Worm (Caenorhabditis elegans) whole organism, mixed stage, embryonic: ENCODE results near the gene sru-6.

Source experiments
- M03D4.4 ChIP-seq: sonication (generic microtip); optimal IDR thresholded peaks from 2 replicates; lab custom pipeline; 2017; ENCODE audit warnings: mild to moderate bottlenecking, missing genetic modification characterization, missing compliant biosample characterization
- bed-3 ChIP-seq: fragments of 200-800 bp; sonication (Bioruptor generic); optimal IDR thresholded peaks from 3 replicates; lab custom pipeline; 2018; ENCODE audit warnings: mild to moderate bottlenecking, missing genetic modification characterization, moderate library complexity, missing compliant biosample characterization
- blmp-1 ChIP-seq: fragments of 150-350 bp; optimal IDR thresholded peaks from 2 replicates; lab custom pipeline; 2014; ENCODE audit warnings: missing biosample characterization, missing genetic modification characterization
- ceh-39 ChIP-seq: fragments of 150-350 bp; optimal IDR thresholded peaks from 2 replicates; lab custom pipeline; 2014; ENCODE audit warnings: missing biosample characterization, missing genetic modification characterization
- ceh-43 ChIP-seq: fragments of 200-800 bp; sonication (Bioruptor generic); optimal IDR thresholded peaks from 2 replicates; lab custom pipeline; 2018; ENCODE audit warnings: mild to moderate bottlenecking, missing genetic modification characterization, moderate library complexity, missing compliant biosample characterization
- ceh-83 ChIP-seq: fragments of 200-800 bp; sonication (Bioruptor generic); optimal IDR thresholded peaks from 2 replicates; lab custom pipeline; 2018; ENCODE audit warnings: mild to moderate bottlenecking, missing genetic modification characterization, missing compliant biosample characterization
- ces-1 ChIP-seq: fragments of 150-350 bp; optimal IDR thresholded peaks from 2 replicates; lab custom pipeline; 2014; ENCODE audit warnings: missing biosample characterization, missing genetic modification reagents, missing genetic modification characterization
- cnd-1 ChIP-seq: fragments of 200-800 bp; sonication (Bioruptor generic); optimal IDR thresholded peaks from 2 replicates; lab custom pipeline; 2018; ENCODE audit warnings: mild to moderate bottlenecking, missing genetic modification characterization, missing compliant biosample characterization
- drap-1 ChIP-seq: fragments of 200-800 bp; sonication (Bioruptor generic); optimal IDR thresholded peaks from 3 replicates; lab custom pipeline; 2018; ENCODE audit warnings: mild to moderate bottlenecking, missing genetic modification characterization, missing compliant biosample characterization
- elt-1 ChIP-seq: sonication (generic microtip); optimal IDR thresholded peaks from 2 replicates; lab custom pipeline; 2017; ENCODE audit warnings: missing genetic modification characterization, mild to moderate bottlenecking, missing compliant biosample characterization, antibody characterized with exemption, moderate library complexity, borderline replicate concordance; ENCODE audit not compliant: insufficient read depth
- elt-3 ChIP-seq: fragments of 150-350 bp; optimal IDR thresholded peaks from 2 replicates; lab custom pipeline; 2014; ENCODE audit warnings: missing biosample characterization, missing genetic modification characterization
- flh-1 ChIP-seq: fragments of 200-800 bp; sonication (Bioruptor generic); optimal IDR thresholded peaks from 2 replicates; lab custom pipeline; 2018; ENCODE audit warnings: mild to moderate bottlenecking, missing genetic modification characterization, moderate library complexity, missing compliant biosample characterization
- ham-2 ChIP-seq: fragments of 200-800 bp; sonication (Bioruptor generic); optimal IDR thresholded peaks from 2 replicates; lab custom pipeline; 2018; ENCODE audit warnings: mild to moderate bottlenecking, missing genetic modification characterization, missing compliant biosample characterization
- hlh-1 ChIP-seq: fragments of 150-350 bp; optimal IDR thresholded peaks from 2 replicates; lab custom pipeline; 2014; ENCODE audit warnings: missing biosample characterization, missing genetic modification reagents, missing genetic modification characterization
- lin-13 ChIP-seq: fragments of 150-350 bp; optimal IDR thresholded peaks from 2 replicates; lab custom pipeline; 2014; ENCODE audit warnings: missing biosample characterization, missing genetic modification characterization
- lin-32 ChIP-seq: fragments of 200-800 bp; sonication (Bioruptor generic); optimal IDR thresholded peaks from 2 replicates; lab custom pipeline; 2018; ENCODE audit warnings: mild to moderate bottlenecking, missing genetic modification characterization, missing compliant biosample characterization
- lsy-2 ChIP-seq: fragments of 150-350 bp; optimal IDR thresholded peaks from 2 replicates; lab custom pipeline; 2014; ENCODE audit warnings: missing biosample characterization, missing genetic modification characterization
- mab-5 ChIP-seq: fragments of 150-350 bp; optimal IDR thresholded peaks from 2 replicates; lab custom pipeline; 2014; ENCODE audit warnings: missing biosample characterization, missing genetic modification characterization
- mep-1 ChIP-seq: fragments of 150-350 bp; optimal IDR thresholded peaks from 2 replicates; lab custom pipeline; 2017; ENCODE audit warnings: missing biosample characterization, missing genetic modification reagents, missing genetic modification characterization, inconsistent platforms
- mls-2 ChIP-seq: sonication (generic microtip); optimal IDR thresholded peaks from 2 replicates; lab custom pipeline; 2016; ENCODE audit warnings: mild to moderate bottlenecking, missing genetic modification characterization, moderate library complexity, missing compliant biosample characterization
- nhr-12 ChIP-seq: fragments of 150-350 bp; optimal IDR thresholded peaks from 2 replicates; lab custom pipeline; 2014; ENCODE audit warnings: missing biosample characterization, missing genetic modification characterization
- nhr-2 ChIP-seq: fragments of 150-350 bp; optimal IDR thresholded peaks from 2 replicates; lab custom pipeline; 2014; ENCODE audit warnings: missing biosample characterization, missing genetic modification characterization
- nhr-237 ChIP-seq: fragments of 150-350 bp; optimal IDR thresholded peaks from 2 replicates; lab custom pipeline; 2014; ENCODE audit warnings: missing biosample characterization, missing genetic modification characterization
- nhr-28 ChIP-seq: fragments of 150-350 bp; optimal IDR thresholded peaks from 2 replicates; lab custom pipeline; 2014; ENCODE audit warnings: missing biosample characterization, missing genetic modification characterization
- nhr-76 ChIP-seq: sonication (generic microtip); optimal IDR thresholded peaks from 2 replicates; lab custom pipeline; 2017; ENCODE audit warnings: missing biosample characterization, missing genetic modification characterization
- pha-4 ChIP-seq: fragments of 150-350 bp; optimal IDR thresholded peaks from 2 replicates; lab custom pipeline; 2018; ENCODE audit warnings: missing biosample characterization, missing genetic modification reagents, missing genetic modification characterization
- sem-2 ChIP-seq: fragments of 200-800 bp; sonication (Bioruptor generic); optimal IDR thresholded peaks from 2 replicates; lab custom pipeline; 2018; ENCODE audit warnings: mild to moderate bottlenecking, missing genetic modification characterization, missing compliant biosample characterization
- snpc-4 ChIP-seq: fragments of 150-350 bp; optimal IDR thresholded peaks from 2 replicates; lab custom pipeline; 2014; ENCODE audit warnings: missing biosample characterization, missing genetic modification characterization
- sptf-1 ChIP-seq: sonication (generic microtip); optimal IDR thresholded peaks from 2 replicates; lab custom pipeline; 2017; ENCODE audit warnings: mild to moderate bottlenecking, missing genetic modification characterization, moderate library complexity, missing compliant biosample characterization
- tbx-8 ChIP-seq: fragments of 200-800 bp; sonication (Bioruptor generic); optimal IDR thresholded peaks from 2 replicates; lab custom pipeline; 2018; ENCODE audit warnings: mild to moderate bottlenecking, missing genetic modification characterization, moderate library complexity, missing compliant biosample characterization
- unc-120 ChIP-seq: sonication (generic microtip); optimal IDR thresholded peaks from 2 replicates; lab custom pipeline; 2017; ENCODE audit warnings: missing genetic modification characterization, missing compliant biosample characterization; ENCODE audit not compliant: poor library complexity, severe bottlenecking
- unc-39 ChIP-seq: fragments of 150-350 bp; optimal IDR thresholded peaks from 2 replicates; lab custom pipeline; 2014; ENCODE audit warnings: missing biosample characterization, missing genetic modification characterization
- unc-62 ChIP-seq: fragments of 150-350 bp; optimal IDR thresholded peaks from 2 replicates; lab custom pipeline; 2014; ENCODE audit warnings: missing biosample characterization, missing genetic modification reagents, missing genetic modification characterization
- zip-8 ChIP-seq: fragments of 150-350 bp; optimal IDR thresholded peaks from 2 replicates; lab custom pipeline; 2014; ENCODE audit warnings: missing biosample characterization, missing genetic modification characterization
- ztf-11 ChIP-seq: fragments of 150-350 bp; optimal IDR thresholded peaks from 2 replicates; lab custom pipeline; 2014; ENCODE audit warnings: missing biosample characterization, missing genetic modification characterization

Gene sru-6

DNA sequence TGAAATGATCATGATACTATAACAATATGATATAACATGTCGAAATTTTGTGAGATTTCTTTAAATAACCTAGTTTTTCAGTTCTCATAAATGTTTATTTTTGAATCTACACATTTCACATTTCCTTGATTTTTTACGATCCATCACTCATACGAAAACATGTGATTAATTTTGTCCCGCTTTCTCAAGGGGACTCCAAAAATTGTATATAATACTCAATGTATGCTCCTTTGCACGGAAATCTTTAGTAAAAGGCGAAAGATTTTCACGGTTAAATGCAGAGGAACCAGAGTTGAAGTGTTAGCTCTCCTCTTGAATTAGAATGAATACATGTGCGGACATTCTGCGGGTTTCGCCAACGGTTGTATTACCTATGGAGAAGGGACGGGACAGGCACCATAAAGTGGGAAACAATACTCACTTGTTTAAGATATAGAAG lies 26.1 kb upstream of the sru-6 start:
- TF ChIP-seq drap-1 = no peak
- TF ChIP-seq zip-8 (tag; lab: Kevin White, UChicago) = no peak
- no peak for TF ChIP-seq pha-4 (tag; lab: Kevin White, UChicago)
- no peak for TF ChIP-seq sptf-1 (tag; lab: Kevin White, UChicago)
- TF ChIP-seq elt-3 = no peak
- no peak for TF ChIP-seq nhr-28 (tag; lab: Kevin White, UChicago)
- TF ChIP-seq unc-39 = no peak
- TF ChIP-seq ces-1 (GFP tag; lab: Kevin White, UChicago) = no peak
- no peak for TF ChIP-seq cnd-1
- TF ChIP-seq flh-1 (GFP tag; lab: Kevin White, UChicago) = no peak
- TF ChIP-seq unc-62 (GFP tag; lab: Kevin White, UChicago) = no peak
- no peak for TF ChIP-seq nhr-76 (tag; lab: Kevin White, UChicago)
- TF ChIP-seq ceh-83 (GFP tag; lab: Kevin White, UChicago) = no peak
- TF ChIP-seq elt-1 = no peak
- TF ChIP-seq hlh-1 (tag; lab: Kevin White, UChicago) = no peak
- TF ChIP-seq snpc-4 (tag; lab: Kevin White, UChicago) = no peak

DNA sequence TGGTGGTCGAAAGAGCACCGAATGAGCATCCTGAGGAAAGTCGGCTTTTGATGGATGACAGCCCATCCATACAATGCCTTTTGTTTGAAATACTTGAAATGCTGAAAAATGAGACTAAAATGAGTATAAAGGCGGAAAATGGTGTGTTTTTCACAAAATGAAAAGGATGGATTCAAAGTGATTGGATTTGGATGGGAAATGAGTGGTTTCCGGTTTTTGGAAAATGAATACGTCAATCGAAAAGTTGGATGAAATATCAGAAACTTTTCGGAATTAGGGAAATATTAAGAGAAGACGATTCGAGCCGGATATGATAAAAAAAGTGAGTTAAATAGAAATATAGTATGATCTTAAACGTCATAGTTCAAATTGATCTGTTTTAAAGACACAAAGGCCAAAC lies 23.0 kb upstream of the sru-6 start, which contains the start of gene F38E11.6:
Gene F38E11.6 (minus strand): TSS at position 101 of the 400 bp plus-strand sequence.
- TF ChIP-seq lin-13 (tag; lab: Kevin White, UChicago) (no peak), bed-3 (no peak), ceh-39 (no peak), lsy-2 (no peak), drap-1 (no peak), cnd-1 (no peak), hlh-1 (tag; lab: Kevin White, UChicago) (no peak), nhr-237 (tag; lab: Kevin White, UChicago) (no peak), flh-1 (GFP tag; lab: Kevin White, UChicago) (no peak), mab-5 (tag; lab: Kevin White, UChicago) (no peak), nhr-28 (tag; lab: Kevin White, UChicago) (no peak), mep-1 (tag; lab: Kevin White, UChicago) (no peak), nhr-2 (tag; lab: Kevin White, UChicago) (no peak), ceh-83 (GFP tag; lab: Kevin White, UChicago) (no peak), zip-8 (tag; lab: Kevin White, UChicago) (no peak), unc-39 (no peak), lin-32 (no peak), snpc-4 (tag; lab: Kevin White, UChicago) (no peak), tbx-8 (GFP tag; lab: Kevin White, UChicago) (no peak)
- TF ChIP-seq, all 35 proteins: peak for 0

- no peak for TF ChIP-seq mep-1 (tag; lab: Kevin White, UChicago)
- no peak for TF ChIP-seq flh-1 (GFP tag; lab: Kevin White, UChicago)
- TF ChIP-seq sem-2 = no peak
- no peak for TF ChIP-seq elt-3
- TF ChIP-seq hlh-1 (tag; lab: Kevin White, UChicago) = no peak
- no peak for TF ChIP-seq ham-2
- TF ChIP-seq snpc-4 (tag; lab: Kevin White, UChicago) = no peak
- TF ChIP-seq mab-5 (tag; lab: Kevin White, UChicago) = no peak
- no peak for TF ChIP-seq ztf-11 (tag; lab: Kevin White, UChicago)
- TF ChIP-seq unc-39 = no peak
These were observed 21.1 kb upstream of the sru-6 start for ce11 chrIV:9469293-9469692.

- TF ChIP-seq nhr-28 (tag; lab: Kevin White, UChicago) = peak; percentile 65
- peak; percentile 91 for TF ChIP-seq ham-2
- TF ChIP-seq blmp-1 (tag; lab: Kevin White, UChicago) = no peak
- peak; percentile 98 for TF ChIP-seq ceh-83 (GFP tag; lab: Kevin White, UChicago)
- TF ChIP-seq lin-13 (tag; lab: Kevin White, UChicago) = peak; percentile 31
- TF ChIP-seq ceh-39 = no peak
- peak; percentile 89 for TF ChIP-seq ceh-43
- peak; percentile 98 for TF ChIP-seq mls-2 (tag; lab: Kevin White, UChicago)
- TF ChIP-seq unc-62 (GFP tag; lab: Kevin White, UChicago) = peak; percentile 27
- TF ChIP-seq ces-1 (GFP tag; lab: Kevin White, UChicago) = no peak
- TF ChIP-seq mep-1 (tag; lab: Kevin White, UChicago) = no peak
- no peak for TF ChIP-seq zip-8 (tag; lab: Kevin White, UChicago)
- peak; percentile 42 for TF ChIP-seq pha-4 (tag; lab: Kevin White, UChicago)
- no peak for TF ChIP-seq snpc-4 (tag; lab: Kevin White, UChicago)
- TF ChIP-seq cnd-1 = peak; percentile 96
- no peak for TF ChIP-seq unc-39
- peak; percentile 94 for TF ChIP-seq unc-120 (tag; lab: Kevin White, UChicago)
- TF ChIP-seq sem-2 = peak; percentile 91
- TF ChIP-seq bed-3 = peak; percentile 90
- TF ChIP-seq elt-3 = no peak
- TF ChIP-seq nhr-76 (tag; lab: Kevin White, UChicago) = peak; percentile 18
- peak; percentile 58 for TF ChIP-seq ztf-11 (tag; lab: Kevin White, UChicago)
- no peak for TF ChIP-seq nhr-237 (tag; lab: Kevin White, UChicago)
- TF ChIP-seq lin-32 = peak; percentile 94
- TF ChIP-seq M03D4.4 (tag; lab: Kevin White, UChicago) = peak; percentile 95
- peak; percentile 95 for TF ChIP-seq tbx-8 (GFP tag; lab: Kevin White, UChicago)
- TF ChIP-seq drap-1 = peak; percentile 96
- TF ChIP-seq sptf-1 (tag; lab: Kevin White, UChicago) = peak; percentile 98
- no peak for TF ChIP-seq elt-1
- no peak for TF ChIP-seq lsy-2
- TF ChIP-seq flh-1 (GFP tag; lab: Kevin White, UChicago) = peak; percentile 89
- peak; percentile 58 for TF ChIP-seq nhr-12
These were observed 13.1 kb upstream of the sru-6 start, which contains the start of gene wrt-3 for ce11 chrIV:9477135-9477928. Gene wrt-3 (minus strand): TSS chrIV:9477456.
